Fruit fly (Drosophila melanogaster) whole organism, embryonic: ENCODE data around the gene dgt2.

Source experiments
- Asciz ChIP-seq: fragments of 200-800 bp; sonication (Bioruptor generic); optimal IDR thresholded peaks from 2 replicates; lab custom pipeline; 2017; ENCODE audit warnings: missing biosample characterization, mild to moderate bottlenecking, missing genetic modification characterization, missing genetic modification reagents
- C15 ChIP-seq: fragments of 200-800 bp; sonication (Bioruptor generic); IDR thresholded peaks from 3 replicates; pipeline ENCODE4 v1.3.6; 2022; ENCODE audit warnings: missing biosample characterization, missing genetic modification characterization
- CG11398 ChIP-seq: fragments of 200-800 bp; sonication (Bioruptor generic); optimal IDR thresholded peaks from 2 replicates; lab custom pipeline; 2016; ENCODE audit warnings: missing biosample characterization, missing genetic modification characterization
- CG13287 ChIP-seq: fragments of 200-800 bp; sonication (Bioruptor generic); IDR thresholded peaks from 2 replicates; pipeline ENCODE4 v1.3.6; 2022; ENCODE audit warnings: missing biosample characterization, missing genetic modification characterization; ENCODE audit not compliant: partially characterized antibody
- CG1603 ChIP-seq: fragments of 200-800 bp; sonication (Bioruptor generic); optimal IDR thresholded peaks from 2 replicates; lab custom pipeline; 2019; ENCODE audit warnings: missing biosample characterization, mild to moderate bottlenecking, missing genetic modification characterization, moderate library complexity
- CG16779 ChIP-seq: fragments of 200-800 bp; sonication (Bioruptor generic); IDR thresholded peaks from 2 replicates; pipeline ENCODE4 v1.3.6; 2022; ENCODE audit warnings: missing biosample characterization, missing genetic modification characterization
- CG18011 ChIP-seq: fragments of 200-800 bp; sonication (Bioruptor generic); optimal IDR thresholded peaks from 2 replicates; lab custom pipeline; 2017; ENCODE audit warnings: missing biosample characterization, missing genetic modification characterization, mild to moderate bottlenecking, moderate library complexity, missing genotype
- CG18476 ChIP-seq: fragments of 200-800 bp; sonication (Bioruptor generic); optimal IDR thresholded peaks from 2 replicates; lab custom pipeline; 2016; ENCODE audit warnings: missing biosample characterization, mild to moderate bottlenecking, missing genetic modification characterization
- CG32767 ChIP-seq: fragments of 200-800 bp; sonication (Bioruptor generic); IDR thresholded peaks from 2 replicates; pipeline ENCODE4 v1.3.6; 2022; ENCODE audit warnings: missing biosample characterization, missing genetic modification characterization
- CG32772 ChIP-seq: fragments of 200-800 bp; sonication (Bioruptor generic); IDR thresholded peaks from 2 replicates; pipeline ENCODE4 v1.3.6; 2022; ENCODE audit warnings: missing biosample characterization, missing genetic modification characterization
- CG34422 ChIP-seq: fragments of 200-800 bp; sonication (Bioruptor generic); IDR thresholded peaks from 3 replicates; pipeline ENCODE4 v1.3.6; 2022; ENCODE audit warnings: missing biosample characterization, missing genetic modification characterization
- CG4424 ChIP-seq: fragments of 200-800 bp; sonication (Bioruptor generic); optimal IDR thresholded peaks from 3 replicates; lab custom pipeline; 2016; ENCODE audit warnings: missing biosample characterization, missing genetic modification characterization
- CG6854 ChIP-seq: fragments of 200-800 bp; sonication (Bioruptor generic); optimal IDR thresholded peaks from 3 replicates; lab custom pipeline; 2017; ENCODE audit warnings: missing biosample characterization, mild to moderate bottlenecking, missing genetic modification characterization
- CG7928 ChIP-seq: fragments of 200-800 bp; sonication (Bioruptor generic); optimal IDR thresholded peaks from 2 replicates; lab custom pipeline; 2017; ENCODE audit warnings: missing biosample characterization, mild to moderate bottlenecking, missing genetic modification characterization
- CG8281 ChIP-seq: fragments of 200-800 bp; sonication (Bioruptor generic); optimal IDR thresholded peaks from 2 replicates; lab custom pipeline; 2018; ENCODE audit warnings: missing biosample characterization, mild to moderate bottlenecking, missing genetic modification characterization, moderate library complexity
- CG8478 ChIP-seq: fragments of >200 bp; optimal IDR thresholded peaks from 2 replicates; lab custom pipeline; 2018
- CG9817 ChIP-seq: fragments of 200-800 bp; sonication (Bioruptor generic); optimal IDR thresholded peaks from 2 replicates; lab custom pipeline; 2018; ENCODE audit warnings: missing biosample characterization, mild to moderate bottlenecking, missing genetic modification characterization, moderate library complexity
- CrebB ChIP-seq: fragments of 200-800 bp; sonication (Bioruptor generic); optimal IDR thresholded peaks from 3 replicates; lab custom pipeline; 2018; ENCODE audit warnings: missing biosample characterization, mild to moderate bottlenecking, missing genetic modification characterization
- Dll ChIP-seq: fragments of 200-800 bp; sonication (Bioruptor generic); IDR thresholded peaks from 4 replicates; pipeline ENCODE4 v1.3.6; 2022; ENCODE audit warnings: missing biosample characterization, missing genetic modification characterization; ENCODE audit not compliant: partially characterized antibody
- Fer1 ChIP-seq: fragments of 200-800 bp; sonication (Bioruptor generic); optimal IDR thresholded peaks from 2 replicates; lab custom pipeline; 2017; ENCODE audit warnings: missing biosample characterization, mild to moderate bottlenecking, missing genetic modification characterization
- Fer3 ChIP-seq: fragments of 200-800 bp; sonication (Bioruptor generic); optimal IDR thresholded peaks from 2 replicates; lab custom pipeline; 2018; ENCODE audit warnings: missing biosample characterization, mild to moderate bottlenecking, missing genetic modification characterization, moderate library complexity
- GATAe ChIP-seq: fragments of 200-800 bp; sonication (Bioruptor generic); conservative IDR thresholded peaks from 2 replicates; pipeline ENCODE4 v1.3.6; 2022; ENCODE audit warnings: missing biosample characterization, missing genetic modification characterization
- MESR4 ChIP-seq: fragments of 200-800 bp; sonication (Bioruptor generic); optimal IDR thresholded peaks from 2 replicates; lab custom pipeline; 2018; ENCODE audit warnings: missing biosample characterization, mild to moderate bottlenecking, missing genetic modification characterization, moderate library complexity
- PHDP ChIP-seq: fragments of 200-800 bp; sonication (Bioruptor generic); optimal IDR thresholded peaks from 3 replicates; lab custom pipeline; 2018; ENCODE audit warnings: missing biosample characterization, mild to moderate bottlenecking, missing genetic modification characterization, moderate library complexity
- Pdp1 ChIP-seq, 2 experiments: fragments of 200-800 bp; sonication (Bioruptor generic); optimal IDR thresholded peaks; 3 replicates each; lab custom pipeline; 2016; ENCODE audit warnings: missing biosample characterization in 2 of 2, missing genetic modification characterization in 2 of 2, mild to moderate bottlenecking in 1 of 2, moderate library complexity in 1 of 2
- Ptx1 ChIP-seq: fragments of 200-800 bp; sonication (Bioruptor generic); IDR thresholded peaks from 2 replicates; pipeline ENCODE4 v1.3.6; 2022; ENCODE audit warnings: missing biosample characterization, missing genetic modification characterization
- Tbp ChIP-seq: fragments of >200 bp; optimal IDR thresholded peaks from 2 replicates; lab custom pipeline; 2018; ENCODE audit warnings: missing biosample characterization, missing genetic modification characterization
- amos ChIP-seq: fragments of 200-800 bp; sonication (Bioruptor generic); IDR thresholded peaks from 2 replicates; pipeline ENCODE4 v1.3.6; 2022; ENCODE audit warnings: missing biosample characterization, missing genetic modification characterization; ENCODE audit not compliant: partially characterized antibody
- br ChIP-seq: fragments of >200 bp; optimal IDR thresholded peaks from 2 replicates; lab custom pipeline; 2017
- chn ChIP-seq: fragments of 200-800 bp; sonication (Bioruptor generic); optimal IDR thresholded peaks from 2 replicates; lab custom pipeline; 2016; ENCODE audit warnings: missing biosample characterization, missing genetic modification characterization
- disco-r ChIP-seq: fragments of 200-800 bp; sonication (Bioruptor generic); optimal IDR thresholded peaks from 2 replicates; lab custom pipeline; 2016; ENCODE audit warnings: missing biosample characterization, missing genetic modification characterization
- dmrt11E ChIP-seq: fragments of 200-800 bp; sonication (Bioruptor generic); optimal IDR thresholded peaks from 3 replicates; lab custom pipeline; 2018; ENCODE audit warnings: missing biosample characterization, mild to moderate bottlenecking, missing genetic modification characterization, moderate library complexity
- ems ChIP-seq: fragments of 200-800 bp; sonication (Bioruptor generic); optimal IDR thresholded peaks from 3 replicates; lab custom pipeline; 2016; ENCODE audit warnings: missing biosample characterization, missing genetic modification characterization
- eve ChIP-seq, 2 experiments: fragments of >200 bp; optimal IDR thresholded peaks; 2 replicates each; lab custom pipeline; 2017; ENCODE audit warnings: missing biosample characterization in 2 of 2, missing genetic modification characterization in 2 of 2
- insv ChIP-seq, 2 experiments: fragments of 200-800 bp; sonication (Bioruptor generic); optimal IDR thresholded peaks; 3 replicates each; lab custom pipeline; 2016 to 2018; ENCODE audit warnings: missing biosample characterization in 2 of 2, missing genetic modification characterization in 2 of 2
- inv ChIP-seq: fragments of 200-800 bp; sonication (Bioruptor generic); IDR thresholded peaks from 2 replicates; pipeline ENCODE4 v1.3.6; 2022; ENCODE audit warnings: missing biosample characterization, missing genetic modification characterization; ENCODE audit not compliant: partially characterized antibody
- jing ChIP-seq: fragments of 200-800 bp; sonication (Bioruptor generic); optimal IDR thresholded peaks from 2 replicates; lab custom pipeline; 2018; ENCODE audit warnings: missing biosample characterization, mild to moderate bottlenecking, missing genetic modification characterization
- mam ChIP-seq: fragments of 200-800 bp; sonication (Bioruptor generic); optimal IDR thresholded peaks from 3 replicates; lab custom pipeline; 2016; ENCODE audit warnings: missing biosample characterization, missing genetic modification characterization
- mirr ChIP-seq: fragments of 200-800 bp; sonication (Bioruptor generic); optimal IDR thresholded peaks from 3 replicates; lab custom pipeline; 2018; ENCODE audit warnings: missing biosample characterization, mild to moderate bottlenecking, missing genetic modification characterization
- nom ChIP-seq: fragments of 200-800 bp; sonication (Bioruptor generic); optimal IDR thresholded peaks from 2 replicates; lab custom pipeline; 2017; ENCODE audit warnings: missing biosample characterization, missing genetic modification characterization, mild to moderate bottlenecking, moderate library complexity, missing genetic modification reagents
- odd ChIP-seq: fragments of 200-800 bp; sonication (Bioruptor generic); optimal IDR thresholded peaks from 2 replicates; lab custom pipeline; 2017; ENCODE audit warnings: missing biosample characterization, mild to moderate bottlenecking, missing genetic modification characterization
- peb ChIP-seq: fragments of 200-800 bp; sonication (Bioruptor generic); IDR thresholded peaks from 2 replicates; pipeline ENCODE4 v1.3.6; 2022; ENCODE audit warnings: missing biosample characterization, missing genetic modification characterization
- sim ChIP-seq: fragments of 200-800 bp; sonication (Bioruptor generic); IDR thresholded peaks from 2 replicates; pipeline ENCODE4 v1.3.6; 2022; ENCODE audit warnings: missing biosample characterization, missing genetic modification characterization
- sr ChIP-seq: fragments of 200-800 bp; sonication (Bioruptor generic); IDR thresholded peaks from 3 replicates; pipeline ENCODE4 v1.3.6; 2022; ENCODE audit warnings: missing biosample characterization, missing genetic modification characterization
- tgo ChIP-seq: fragments of 200-800 bp; sonication (Bioruptor generic); IDR thresholded peaks from 3 replicates; pipeline ENCODE4 v1.3.6; 2022; ENCODE audit warnings: missing biosample characterization, missing genetic modification characterization
- tin ChIP-seq: fragments of 200-800 bp; sonication (Bioruptor generic); optimal IDR thresholded peaks from 3 replicates; lab custom pipeline; 2016; ENCODE audit warnings: missing biosample characterization, missing genetic modification characterization
- trem ChIP-seq: fragments of 200-800 bp; optimal IDR thresholded peaks from 3 replicates; lab custom pipeline; 2019; ENCODE audit warnings: missing biosample characterization, mild to moderate bottlenecking, missing genetic modification characterization, moderate library complexity
- wdn ChIP-seq: fragments of 200-800 bp; sonication (Bioruptor generic); IDR thresholded peaks from 2 replicates; pipeline ENCODE4 v1.3.6; 2022; ENCODE audit warnings: missing biosample characterization, missing genetic modification characterization
- zfh2 ChIP-seq: fragments of 200-800 bp; sonication (Bioruptor generic); optimal IDR thresholded peaks from 2 replicates; lab custom pipeline; 2016; ENCODE audit warnings: missing biosample characterization, missing genetic modification characterization

Gene dgt2

DNA sequence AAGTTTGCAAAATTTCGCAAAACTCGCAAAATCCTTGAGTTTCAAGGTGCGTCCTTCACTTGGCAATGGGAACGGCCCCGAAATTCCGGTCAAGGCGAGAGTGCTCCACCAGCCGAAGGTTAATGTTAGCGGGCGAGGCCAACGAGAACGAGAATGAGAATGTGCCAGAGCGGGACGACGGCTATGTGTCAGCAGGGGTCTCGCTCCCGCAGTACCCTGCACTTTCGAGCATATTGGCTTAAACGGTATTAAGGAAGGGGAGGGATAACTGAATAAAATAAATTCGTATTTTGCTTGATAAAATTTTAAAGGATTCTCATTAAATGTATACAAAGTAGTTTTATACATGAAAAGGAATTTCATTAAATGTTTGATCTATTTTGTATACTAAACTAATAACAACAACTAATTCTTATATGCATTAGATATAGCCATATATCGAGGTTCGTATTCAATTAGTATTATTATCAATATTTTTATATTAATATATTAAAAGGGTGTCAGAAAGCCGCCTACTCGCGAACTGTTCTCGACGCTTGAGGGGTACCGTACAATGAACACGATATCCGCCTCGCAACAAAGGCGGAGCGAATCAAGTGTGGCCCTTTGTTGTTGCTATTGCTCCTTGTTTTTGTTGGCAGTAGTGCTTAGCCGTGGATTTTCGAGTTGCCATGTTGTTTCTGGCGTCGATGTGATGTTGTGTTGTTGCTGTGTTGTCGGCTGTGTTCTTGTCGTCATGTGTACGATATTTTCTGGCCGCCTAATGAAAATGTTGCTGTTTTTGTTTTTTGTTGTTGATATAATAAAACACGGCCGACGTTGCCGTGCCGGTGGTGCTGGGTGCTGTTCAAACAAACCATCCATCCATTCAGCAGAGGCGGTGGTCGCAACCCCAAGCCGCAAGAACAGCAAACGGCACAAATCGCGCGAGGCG, 16.9 kb downstream of the dgt2 start (continued):
- TF ChIP-seq CG8281 (tag; lab: Kevin White, UChicago), result peak; percentile 82
- TF ChIP-seq Pdp1 (GFP tag; optimal IDR thresholded peaks at IDR 0.05; lab: Kevin White, UChicago), result peak in 1 of 2 experiments; percentile 83
- peak; percentile 97 for TF ChIP-seq odd (GFP tag; lab: Kevin White, UChicago)
- TF ChIP-seq sr (GFP tag; lab: Robert Waterston, UW), result no peak
- no peak for TF ChIP-seq inv (GFP tag; lab: Robert Waterston, UW)
- TF ChIP-seq CG13287 (GFP tag; lab: Robert Waterston, UW), result no peak
- no peak for TF ChIP-seq CG34422 (GFP tag; lab: Robert Waterston, UW)
- peak; percentile 18 for TF ChIP-seq disco-r (GFP tag; lab: Kevin White, UChicago)
- peak; percentile 97 for TF ChIP-seq dmrt11E
- peak; percentile 73 for TF ChIP-seq CG7928 (GFP tag; lab: Kevin White, UChicago)
- peak; percentile 93 for TF ChIP-seq trem (tag; lab: Kevin White, UChicago)
- no peak for TF ChIP-seq Dll (GFP tag; lab: Robert Waterston, UW)
- peak; percentile 93 for TF ChIP-seq Asciz
- TF ChIP-seq wdn (GFP tag; lab: Robert Waterston, UW), result no peak
- TF ChIP-seq CG8478 (lab: Kevin White, UChicago), result peak; percentile 52
- peak; percentile 69 for TF ChIP-seq mam
- peak; percentile 97 for TF ChIP-seq Fer1 (GFP tag; lab: Kevin White, UChicago)
- TF ChIP-seq Ptx1 (GFP tag; lab: Robert Waterston, UW), result no peak
- TF ChIP-seq GATAe (GFP tag; lab: Robert Waterston, UW), result no peak
- TF ChIP-seq chn (GFP tag; lab: Kevin White, UChicago), result peak; percentile 72
- peak; percentile 94 for TF ChIP-seq CG4424
- peak in 1 of 2 experiments; percentile 47 for TF ChIP-seq insv (GFP tag; optimal IDR thresholded peaks at IDR 0.05; lab: Kevin White, UChicago)
- TF ChIP-seq PHDP (tag; lab: Kevin White, UChicago), result peak; percentile 94
- no peak for TF ChIP-seq CG11398
- TF ChIP-seq tgo (GFP tag; lab: Robert Waterston, UW), result no peak
- TF ChIP-seq CG32772, result no peak
- peak; percentile 58 for TF ChIP-seq CG1603 (tag; lab: Kevin White, UChicago)
- TF ChIP-seq amos (GFP tag; lab: Robert Waterston, UW), result no peak
- TF ChIP-seq jing (GFP tag; lab: Kevin White, UChicago), result peak; percentile 71
- no peak for TF ChIP-seq peb (GFP tag; lab: Robert Waterston, UW)
- peak; percentile 81 for TF ChIP-seq CG18476
- peak; percentile 81 for TF ChIP-seq nom (GFP tag; lab: Kevin White, UChicago)
- no peak for TF ChIP-seq CG16779 (GFP tag; lab: Robert Waterston, UW)
- TF ChIP-seq tin, result peak; percentile 87
- TF ChIP-seq Fer3 (tag; lab: Kevin White, UChicago), result peak; percentile 92
- peak; percentile 91 for TF ChIP-seq CG9817 (tag; lab: Kevin White, UChicago)
- TF ChIP-seq Tbp, result no peak
- peak; percentile 73 for TF ChIP-seq ems (GFP tag; lab: Kevin White, UChicago)
- TF ChIP-seq MESR4 (GFP tag; lab: Kevin White, UChicago), result no peak
- TF ChIP-seq CG32767 (GFP tag; lab: Robert Waterston, UW), result no peak
- TF ChIP-seq br, result no peak
- TF ChIP-seq zfh2 (GFP tag; lab: Kevin White, UChicago), result peak; percentile 3
- TF ChIP-seq sim (GFP tag; lab: Robert Waterston, UW), result no peak
- TF ChIP-seq mirr (GFP tag; lab: Kevin White, UChicago), result peak; percentile 97
- TF ChIP-seq eve (GFP tag; optimal IDR thresholded peaks at IDR 0.05; lab: Kevin White, UChicago), result no peak
- TF ChIP-seq CG6854, result peak; percentile 91
- TF ChIP-seq C15 (GFP tag; lab: Robert Waterston, UW), result no peak
- peak; percentile 16 for TF ChIP-seq CG18011 (GFP tag; lab: Kevin White, UChicago)
- TF ChIP-seq CrebB (tag; lab: Kevin White, UChicago), result peak; percentile 51
